Fruit fly (Drosophila melanogaster) S2 (cell line): ENCODE data around the gene CG46430.

Experiments
- CG8478 ChIP-seq: fragments of >200 bp; optimal IDR thresholded peaks from 2 replicates; lab custom pipeline; 2018
- CTCF ChIP-seq, 2 experiments: fragments of >200 bp; optimal IDR thresholded peaks; 2 replicates each; lab custom pipeline; 2018

DNA sequence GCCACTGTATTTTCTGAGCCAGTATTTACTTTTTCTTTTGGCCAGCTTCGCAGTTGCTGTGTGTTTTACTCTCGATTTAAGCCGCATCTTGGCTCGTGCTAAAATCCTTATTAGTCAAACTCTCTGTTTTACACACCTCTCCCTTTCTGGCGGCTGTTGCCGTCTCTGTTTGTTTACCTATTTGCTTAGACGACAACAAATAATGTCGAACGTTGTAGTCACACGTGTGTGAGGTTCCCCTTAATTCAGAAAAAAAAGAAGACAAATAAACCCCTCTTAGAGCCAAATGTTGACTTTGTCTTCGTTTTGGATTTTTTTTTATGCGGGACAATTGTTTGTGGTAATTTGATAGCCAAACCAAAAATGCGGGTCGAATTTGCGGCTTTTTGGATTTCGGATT, 40.6 kb downstream of the CG46430 start:
- no peak for TF ChIP-seq CTCF (optimal IDR thresholded peaks at IDR 0.05; lab: Kevin White, UChicago)
- no peak for TF ChIP-seq CG8478 (lab: Kevin White, UChicago)
